Worm (Caenorhabditis elegans) whole organism, L1 larva: ENCODE data around the gene riok-3.

Experiments
- C04F5.9 ChIP-seq: sonication (generic microtip); optimal IDR thresholded peaks from 2 replicates; lab custom pipeline; 2016; ENCODE audit warnings: missing genetic modification characterization, missing compliant biosample characterization
- C16A3.4 ChIP-seq: fragments of 150-350 bp; optimal IDR thresholded peaks from 2 replicates; lab custom pipeline; 2014; ENCODE audit warnings: missing biosample characterization, missing genetic modification characterization
- C34B4.2 ChIP-seq: sonication (generic microtip); optimal IDR thresholded peaks from 2 replicates; lab custom pipeline; 2017; ENCODE audit warnings: mild to moderate bottlenecking, missing genetic modification characterization, missing compliant biosample characterization
- F16B12.6 ChIP-seq: fragments of 150-350 bp; optimal IDR thresholded peaks from 2 replicates; lab custom pipeline; 2014; ENCODE audit warnings: missing biosample characterization, missing genetic modification characterization
- aha-1 ChIP-seq: fragments of 150-350 bp; optimal IDR thresholded peaks from 2 replicates; lab custom pipeline; 2014; ENCODE audit warnings: missing biosample characterization, missing genetic modification characterization
- alr-1 ChIP-seq: fragments of 200-800 bp; sonication (Bioruptor generic); optimal IDR thresholded peaks from 2 replicates; lab custom pipeline; 2018; ENCODE audit warnings: borderline replicate concordance, mild to moderate bottlenecking, missing genetic modification characterization, missing compliant biosample characterization
- aly-2 ChIP-seq: fragments of 150-350 bp; optimal IDR thresholded peaks from 2 replicates; lab custom pipeline; 2014; ENCODE audit warnings: missing biosample characterization, missing genetic modification characterization
- ama-1 ChIP-seq: fragments of 150-350 bp; optimal IDR thresholded peaks from 2 replicates; lab custom pipeline; 2014
- blmp-1 ChIP-seq: fragments of 150-350 bp; optimal IDR thresholded peaks from 2 replicates; lab custom pipeline; 2014; ENCODE audit warnings: missing biosample characterization, missing genetic modification characterization
- ceh-63 ChIP-seq: fragments of 200-800 bp; sonication (Bioruptor generic); optimal IDR thresholded peaks from 2 replicates; lab custom pipeline; 2018; ENCODE audit warnings: mild to moderate bottlenecking, missing genetic modification characterization, missing compliant biosample characterization
- ceh-82 ChIP-seq, 3 experiments: fragments of 150-350 bp in 1 of 3; sonication (generic microtip) in 2 of 3; optimal IDR thresholded peaks; 2 replicates each; lab custom pipeline; 2014 to 2017; ENCODE audit warnings: missing biosample characterization in 3 of 3, missing genetic modification characterization in 3 of 3
- ceh-88 ChIP-seq: fragments of 200-800 bp; sonication (Bioruptor generic); IDR thresholded peaks from 2 replicates; pipeline ENCODE4 v1.3.6; 2022; ENCODE audit warnings: missing genetic modification characterization, missing compliant biosample characterization
- ceh-90 ChIP-seq: sonication (generic microtip); optimal IDR thresholded peaks from 2 replicates; lab custom pipeline; 2016; ENCODE audit warnings: missing genetic modification characterization, missing compliant biosample characterization
- dpl-1 ChIP-seq, 3 experiments: fragments of 150-350 bp in 2 of 3; sonication (generic microtip) in 1 of 3; optimal IDR thresholded peaks; 2 replicates each; lab custom pipeline; 2014 to 2017; ENCODE audit warnings: missing biosample characterization in 3 of 3, missing genetic modification characterization in 3 of 3, missing genetic modification reagents in 3 of 3
- efl-1 ChIP-seq, 4 experiments: fragments of 150-350 bp; optimal IDR thresholded peaks in 3 of 4; peaks in 1 of 4; 1 replicate in 1 of 4; 2 replicates in 3 of 4; lab custom pipeline; 2014; ENCODE audit warnings: missing biosample characterization in 2 of 4, missing genetic modification characterization in 2 of 4, missing genetic modification reagents in 2 of 4
- efl-3 ChIP-seq: fragments of 200-800 bp; sonication (Bioruptor generic); optimal IDR thresholded peaks from 2 replicates; lab custom pipeline; 2018; ENCODE audit warnings: mild to moderate bottlenecking, missing genetic modification characterization, missing compliant biosample characterization
- elt-3 ChIP-seq, 6 experiments: fragments of 150-350 bp in 1 of 6; sonication (generic microtip); optimal IDR thresholded peaks; 2 replicates each; lab custom pipeline; 2017 to 2018; ENCODE audit warnings: missing biosample characterization in 6 of 6, missing genetic modification characterization in 6 of 6, inconsistent platforms in 1 of 6
- fkh-8 ChIP-seq: sonication (generic microtip); optimal IDR thresholded peaks from 2 replicates; lab custom pipeline; 2016; ENCODE audit warnings: mild to moderate bottlenecking, missing genetic modification characterization, missing compliant biosample characterization
- grh-1 ChIP-seq: fragments of 200-800 bp; sonication (Bioruptor generic); IDR thresholded peaks from 2 replicates; pipeline ENCODE4 v1.3.6; 2022; ENCODE audit warnings: missing genetic modification reagents, missing genetic modification characterization, missing compliant biosample characterization
- hlh-4 ChIP-seq: sonication (generic microtip); optimal IDR thresholded peaks from 2 replicates; lab custom pipeline; 2016; ENCODE audit warnings: mild to moderate bottlenecking, missing genetic modification characterization, missing compliant biosample characterization
- hpl-2 ChIP-seq: fragments of 150-350 bp; optimal IDR thresholded peaks from 2 replicates; lab custom pipeline; 2014; ENCODE audit warnings: missing biosample characterization, missing genetic modification reagents, missing genetic modification characterization
- irx-1 ChIP-seq: sonication (generic microtip); optimal IDR thresholded peaks from 2 replicates; lab custom pipeline; 2016; ENCODE audit warnings: missing genetic modification characterization, missing compliant biosample characterization
- isw-1 ChIP-seq: fragments of 200-800 bp; sonication (Bioruptor generic); IDR thresholded peaks from 2 replicates; pipeline ENCODE4 v1.3.6; 2022; ENCODE audit warnings: missing genetic modification characterization, missing compliant biosample characterization
- lin-13 ChIP-seq: fragments of 150-350 bp; optimal IDR thresholded peaks from 2 replicates; lab custom pipeline; 2014; ENCODE audit warnings: missing biosample characterization, missing genetic modification reagents, missing genetic modification characterization
- lin-14 ChIP-seq: fragments of 200-800 bp; sonication (Bioruptor generic); optimal IDR thresholded peaks from 2 replicates; lab custom pipeline; 2018; ENCODE audit warnings: mild to moderate bottlenecking, missing genetic modification characterization, moderate library complexity, missing compliant biosample characterization
- lin-15B ChIP-seq: fragments of 150-350 bp; sonication (generic microtip); optimal IDR thresholded peaks from 3 replicates; lab custom pipeline; 2014; ENCODE audit warnings: missing biosample characterization, missing genetic modification characterization
- lin-35 ChIP-seq, 2 experiments: fragments of 150-350 bp; optimal IDR thresholded peaks; 2 replicates each; lab custom pipeline; 2014; ENCODE audit warnings: missing biosample characterization in 2 of 2, missing genetic modification characterization in 2 of 2, missing genetic modification reagents in 2 of 2
- lsy-2 ChIP-seq, 2 experiments: fragments of 150-350 bp; optimal IDR thresholded peaks; 2 replicates each; lab custom pipeline; 2014; ENCODE audit warnings: missing biosample characterization in 2 of 2, missing genetic modification characterization in 2 of 2
- mdl-1 ChIP-seq, 2 experiments: fragments of 150-350 bp; optimal IDR thresholded peaks; 2 replicates each; lab custom pipeline; 2014 to 2017; ENCODE audit warnings: missing biosample characterization in 2 of 2, missing genetic modification characterization in 2 of 2, inconsistent platforms in 1 of 2
- mef-2 ChIP-seq: fragments of 150-350 bp; optimal IDR thresholded peaks from 2 replicates; lab custom pipeline; 2014; ENCODE audit warnings: missing biosample characterization, missing genetic modification characterization
- mep-1 ChIP-seq: fragments of 150-350 bp; optimal IDR thresholded peaks from 2 replicates; lab custom pipeline; 2014; ENCODE audit warnings: missing biosample characterization, missing genetic modification characterization
- nhr-19 ChIP-seq: fragments of 200-800 bp; sonication (Bioruptor generic); conservative IDR thresholded peaks from 2 replicates; pipeline ENCODE4 v1.3.6; 2022; ENCODE audit warnings: missing genetic modification characterization, missing compliant biosample characterization
- nhr-237 ChIP-seq: fragments of 150-350 bp; optimal IDR thresholded peaks from 2 replicates; lab custom pipeline; 2014; ENCODE audit warnings: missing biosample characterization, missing genetic modification characterization
- nhr-28 ChIP-seq: fragments of 150-350 bp; optimal IDR thresholded peaks from 2 replicates; lab custom pipeline; 2014; ENCODE audit warnings: missing biosample characterization, missing genetic modification characterization
- nhr-47 ChIP-seq: sonication (generic microtip); optimal IDR thresholded peaks from 2 replicates; lab custom pipeline; 2016; ENCODE audit warnings: mild to moderate bottlenecking, missing genetic modification characterization, moderate library complexity, missing compliant biosample characterization
- nhr-71 ChIP-seq: sonication (generic microtip); optimal IDR thresholded peaks from 2 replicates; lab custom pipeline; 2016; ENCODE audit warnings: mild to moderate bottlenecking, missing genetic modification characterization, moderate library complexity, missing compliant biosample characterization
- nhr-76 ChIP-seq: sonication (generic microtip); optimal IDR thresholded peaks from 2 replicates; lab custom pipeline; 2017; ENCODE audit warnings: missing biosample characterization, missing genetic modification characterization
- nhr-77 ChIP-seq: fragments of 150-350 bp; optimal IDR thresholded peaks from 2 replicates; lab custom pipeline; 2014; ENCODE audit warnings: missing biosample characterization, missing genetic modification characterization
- nhr-85 ChIP-seq: sonication (generic microtip); peaks from one replicate; lab custom pipeline; 2016; ENCODE audit warnings: missing genetic modification characterization, inconsistent platforms, missing compliant biosample characterization
- rnt-1 ChIP-seq: sonication (generic microtip); optimal IDR thresholded peaks from 2 replicates; lab custom pipeline; 2016; ENCODE audit warnings: mild to moderate bottlenecking, missing genetic modification characterization, moderate library complexity, missing compliant biosample characterization
- skn-1 ChIP-seq: fragments of 150-350 bp; optimal IDR thresholded peaks from 2 replicates; lab custom pipeline; 2014; ENCODE audit warnings: missing biosample characterization, missing genetic modification characterization
- snu-23 ChIP-seq: sonication (generic microtip); optimal IDR thresholded peaks from 2 replicates; lab custom pipeline; 2016; ENCODE audit warnings: missing genetic modification characterization, missing compliant biosample characterization
- sup-37 ChIP-seq: fragments of 200-800 bp; sonication (Bioruptor generic); optimal IDR thresholded peaks from 2 replicates; lab custom pipeline; 2018; ENCODE audit warnings: mild to moderate bottlenecking, missing genetic modification characterization, missing compliant biosample characterization
- swsn-7 ChIP-seq: sonication (generic microtip); optimal IDR thresholded peaks from 2 replicates; lab custom pipeline; 2016; ENCODE audit warnings: missing genetic modification characterization, missing compliant biosample characterization
- tbx-2 ChIP-seq: sonication (generic microtip); optimal IDR thresholded peaks from 2 replicates; lab custom pipeline; 2016; ENCODE audit warnings: missing genetic modification characterization, missing compliant biosample characterization
- tlp-1 ChIP-seq: fragments of 150-350 bp; optimal IDR thresholded peaks from 2 replicates; lab custom pipeline; 2014; ENCODE audit warnings: missing biosample characterization, missing genetic modification characterization
- unc-130 ChIP-seq: fragments of 150-350 bp; optimal IDR thresholded peaks from 2 replicates; lab custom pipeline; 2017; ENCODE audit warnings: missing biosample characterization, missing genetic modification characterization, inconsistent platforms
- unc-30 ChIP-seq: sonication (generic microtip); optimal IDR thresholded peaks from 2 replicates; lab custom pipeline; 2017; ENCODE audit warnings: missing biosample characterization, missing genetic modification characterization
- xbp-1 ChIP-seq: sonication (generic microtip); optimal IDR thresholded peaks from 2 replicates; lab custom pipeline; 2016; ENCODE audit warnings: missing genetic modification characterization, missing compliant biosample characterization

riok-3 gene

ce11 chrIII:9827163-9827951, 22.5 kb upstream of the riok-3 start, which contains the start of the genes ZK632.10 and ZK632.11:
Gene ZK632.10 (minus strand): TSS chrIII:9827722.
Gene ZK632.11 (plus strand): TSS chrIII:9827915.
- TF ChIP-seq lin-13 (GFP tag; lab: Kevin White, UChicago) (peak; percentile 47), lsy-2 (tag; optimal IDR thresholded peaks at IDR 0.05; lab: Kevin White, UChicago) (peak; percentile 97 to 99), unc-130 (tag; lab: Kevin White, UChicago) (peak; percentile 42), lin-35 (GFP tag; optimal IDR thresholded peaks at IDR 0.05; lab: Kevin White, UChicago) (peak; percentile 61 to 70), mep-1 (peak; percentile 81), elt-3 (tag; optimal IDR thresholded peaks at IDR 0.05; lab: Kevin White, UChicago) (peak in 1 of 6 experiments; percentile 29), aha-1 (no peak), nhr-237 (no peak), nhr-77 (tag; lab: Kevin White, UChicago) (peak; percentile 2), efl-3 (GFP tag; lab: Kevin White, UChicago) (no peak), snu-23 (GFP tag; lab: Kevin White, UChicago) (peak; percentile 46), nhr-19 (GFP tag; lab: Robert Waterston, UW) (peak; percentile 23; the same call in 1 of the 2 replicates), fkh-8 (peak; percentile 15), blmp-1 (tag; lab: Kevin White, UChicago) (peak; percentile 70), ceh-82 (tag; optimal IDR thresholded peaks at IDR 0.05; lab: Kevin White, UChicago) (peak in 1 of 3 experiments; percentile 51), swsn-7 (tag; lab: Kevin White, UChicago) (peak; percentile 28), alr-1 (tag; lab: Kevin White, UChicago) (no peak), F16B12.6 (tag; lab: Kevin White, UChicago) (peak; percentile 87), nhr-85 (tag; lab: Kevin White, UChicago) (peak; percentile 53), isw-1 (GFP tag; lab: Robert Waterston, UW) (peak; percentile 16; the same call in 1 of the 2 replicates), grh-1 (GFP tag; lab: Robert Waterston, UW) (no peak), C04F5.9 (peak; percentile 3), lin-14 (peak; percentile 46), rnt-1 (peak; percentile 55), efl-1 (optimal IDR thresholded peaks at IDR 0.05; lab: Kevin White, UChicago) (peak; percentile 47 to 48), efl-1 (GFP tag; optimal IDR thresholded peaks at IDR 0.05 in 1 of 2; lab: Kevin White, UChicago) (peak in 1 of 2 experiments; percentile 59), skn-1 (tag; lab: Kevin White, UChicago) (peak; percentile 81), mef-2 (no peak), sup-37 (GFP tag; lab: Kevin White, UChicago) (no peak), C16A3.4 (tag; lab: Kevin White, UChicago) (peak; percentile 55), mdl-1 (tag; optimal IDR thresholded peaks at IDR 0.05; lab: Kevin White, UChicago) (peak in 1 of 2 experiments; percentile 47), tbx-2 (peak; percentile 10), lin-15B (peak; percentile 15), dpl-1 (GFP tag; optimal IDR thresholded peaks at IDR 0.05; lab: Kevin White, UChicago) (peak; percentile 26 to 76 (median 44)), nhr-28 (tag; lab: Kevin White, UChicago) (no peak), nhr-71 (tag; lab: Kevin White, UChicago) (peak; percentile 47), nhr-47 (tag; lab: Kevin White, UChicago) (peak; percentile 46)

DNA sequence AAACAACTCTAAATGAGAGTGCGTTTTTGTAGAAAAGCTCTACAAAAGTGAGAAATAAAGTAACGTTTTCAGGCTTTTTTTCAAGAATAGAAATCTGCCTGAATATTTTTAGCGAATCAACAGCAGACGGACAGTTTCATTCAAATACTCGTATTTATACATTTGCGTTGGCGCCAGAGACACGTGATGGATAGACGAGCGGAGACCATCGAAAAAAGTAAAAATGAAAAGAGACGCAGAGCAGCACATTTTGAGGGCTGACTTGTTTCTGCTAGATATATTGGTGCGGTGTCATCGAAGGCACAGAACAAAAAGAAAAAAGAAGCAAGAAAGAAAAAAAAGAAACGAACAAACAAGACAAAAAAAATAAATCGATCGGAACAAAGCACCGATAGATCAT, 21.2 kb upstream of the riok-3 start:
- no peak for TF ChIP-seq C34B4.2 (tag; lab: Kevin White, UChicago)
- peak; percentile 10 for TF ChIP-seq hpl-2 (GFP tag; lab: Kevin White, UChicago)
- TF ChIP-seq efl-3 (GFP tag; lab: Kevin White, UChicago) = no peak
- TF ChIP-seq xbp-1 (tag; lab: Kevin White, UChicago) = peak; percentile 11
- TF ChIP-seq lin-13 (GFP tag; lab: Kevin White, UChicago) = peak; percentile 62
- TF ChIP-seq nhr-71 (tag; lab: Kevin White, UChicago) = peak; percentile 84
- no peak for TF ChIP-seq ceh-88 (GFP tag; lab: Robert Waterston, UW)
- no peak for TF ChIP-seq alr-1 (tag; lab: Kevin White, UChicago)
- peak; percentile 12 for TF ChIP-seq C04F5.9
- peak; percentile 15 for TF ChIP-seq aly-2
- TF ChIP-seq ceh-90 (tag; lab: Kevin White, UChicago) = no peak
- TF ChIP-seq C16A3.4 (tag; lab: Kevin White, UChicago) = no peak
- peak; percentile 9 to 40 (median 26) for TF ChIP-seq dpl-1 (GFP tag; optimal IDR thresholded peaks at IDR 0.05; lab: Kevin White, UChicago)
- TF ChIP-seq nhr-76 = no peak
- TF ChIP-seq grh-1 (GFP tag; lab: Robert Waterston, UW) = 0 out of 2 replicates have a peak, but pooled peaks have one; percentile 10
- TF ChIP-seq unc-130 (tag; lab: Kevin White, UChicago) = peak; percentile 31
- TF ChIP-seq nhr-19 (GFP tag; lab: Robert Waterston, UW) = peak; percentile 48
- peak; percentile 53 for TF ChIP-seq rnt-1
- peak; percentile 1 for TF ChIP-seq nhr-77 (tag; lab: Kevin White, UChicago)
- TF ChIP-seq tlp-1 (tag; lab: Kevin White, UChicago) = no peak
- TF ChIP-seq ama-1 (lab: Kevin White, UChicago) = peak; percentile 89
- peak; percentile 28 for TF ChIP-seq irx-1 (tag; lab: Kevin White, UChicago)
- no peak for TF ChIP-seq isw-1 (GFP tag; lab: Robert Waterston, UW)
- no peak for TF ChIP-seq ceh-63 (GFP tag; lab: Kevin White, UChicago)
- no peak for TF ChIP-seq unc-30 (tag; lab: Kevin White, UChicago)
- TF ChIP-seq hlh-4 = no peak
